Worm (Caenorhabditis elegans) whole organism, mixed stage, embryonic: Measurements from ENCODE around the gene srh-33.

ENCODE experiments used
- M03D4.4 ChIP-seq: sonication (generic microtip); optimal IDR thresholded peaks from 2 replicates; lab custom pipeline; 2017; ENCODE audit warnings: mild to moderate bottlenecking, missing genetic modification characterization, missing compliant biosample characterization
- bed-3 ChIP-seq: fragments of 200-800 bp; sonication (Bioruptor generic); optimal IDR thresholded peaks from 3 replicates; lab custom pipeline; 2018; ENCODE audit warnings: mild to moderate bottlenecking, missing genetic modification characterization, moderate library complexity, missing compliant biosample characterization
- blmp-1 ChIP-seq: fragments of 150-350 bp; optimal IDR thresholded peaks from 2 replicates; lab custom pipeline; 2014; ENCODE audit warnings: missing biosample characterization, missing genetic modification characterization
- ceh-39 ChIP-seq: fragments of 150-350 bp; optimal IDR thresholded peaks from 2 replicates; lab custom pipeline; 2014; ENCODE audit warnings: missing biosample characterization, missing genetic modification characterization
- ceh-43 ChIP-seq: fragments of 200-800 bp; sonication (Bioruptor generic); optimal IDR thresholded peaks from 2 replicates; lab custom pipeline; 2018; ENCODE audit warnings: mild to moderate bottlenecking, missing genetic modification characterization, moderate library complexity, missing compliant biosample characterization
- ceh-83 ChIP-seq: fragments of 200-800 bp; sonication (Bioruptor generic); optimal IDR thresholded peaks from 2 replicates; lab custom pipeline; 2018; ENCODE audit warnings: mild to moderate bottlenecking, missing genetic modification characterization, missing compliant biosample characterization
- ces-1 ChIP-seq: fragments of 150-350 bp; optimal IDR thresholded peaks from 2 replicates; lab custom pipeline; 2014; ENCODE audit warnings: missing biosample characterization, missing genetic modification reagents, missing genetic modification characterization
- cnd-1 ChIP-seq: fragments of 200-800 bp; sonication (Bioruptor generic); optimal IDR thresholded peaks from 2 replicates; lab custom pipeline; 2018; ENCODE audit warnings: mild to moderate bottlenecking, missing genetic modification characterization, missing compliant biosample characterization
- drap-1 ChIP-seq: fragments of 200-800 bp; sonication (Bioruptor generic); optimal IDR thresholded peaks from 3 replicates; lab custom pipeline; 2018; ENCODE audit warnings: mild to moderate bottlenecking, missing genetic modification characterization, missing compliant biosample characterization
- elt-3 ChIP-seq: fragments of 150-350 bp; optimal IDR thresholded peaks from 2 replicates; lab custom pipeline; 2014; ENCODE audit warnings: missing biosample characterization, missing genetic modification characterization
- ham-2 ChIP-seq: fragments of 200-800 bp; sonication (Bioruptor generic); optimal IDR thresholded peaks from 2 replicates; lab custom pipeline; 2018; ENCODE audit warnings: mild to moderate bottlenecking, missing genetic modification characterization, missing compliant biosample characterization
- hlh-1 ChIP-seq: fragments of 150-350 bp; optimal IDR thresholded peaks from 2 replicates; lab custom pipeline; 2014; ENCODE audit warnings: missing biosample characterization, missing genetic modification reagents, missing genetic modification characterization
- lin-13 ChIP-seq: fragments of 150-350 bp; optimal IDR thresholded peaks from 2 replicates; lab custom pipeline; 2014; ENCODE audit warnings: missing biosample characterization, missing genetic modification characterization
- lin-32 ChIP-seq: fragments of 200-800 bp; sonication (Bioruptor generic); optimal IDR thresholded peaks from 2 replicates; lab custom pipeline; 2018; ENCODE audit warnings: mild to moderate bottlenecking, missing genetic modification characterization, missing compliant biosample characterization
- lsy-2 ChIP-seq: fragments of 150-350 bp; optimal IDR thresholded peaks from 2 replicates; lab custom pipeline; 2014; ENCODE audit warnings: missing biosample characterization, missing genetic modification characterization
- mab-5 ChIP-seq: fragments of 150-350 bp; optimal IDR thresholded peaks from 2 replicates; lab custom pipeline; 2014; ENCODE audit warnings: missing biosample characterization, missing genetic modification characterization
- mep-1 ChIP-seq: fragments of 150-350 bp; optimal IDR thresholded peaks from 2 replicates; lab custom pipeline; 2017; ENCODE audit warnings: missing biosample characterization, missing genetic modification reagents, missing genetic modification characterization, inconsistent platforms
- mls-2 ChIP-seq: sonication (generic microtip); optimal IDR thresholded peaks from 2 replicates; lab custom pipeline; 2016; ENCODE audit warnings: mild to moderate bottlenecking, missing genetic modification characterization, moderate library complexity, missing compliant biosample characterization
- nhr-12 ChIP-seq: fragments of 150-350 bp; optimal IDR thresholded peaks from 2 replicates; lab custom pipeline; 2014; ENCODE audit warnings: missing biosample characterization, missing genetic modification characterization
- nhr-237 ChIP-seq: fragments of 150-350 bp; optimal IDR thresholded peaks from 2 replicates; lab custom pipeline; 2014; ENCODE audit warnings: missing biosample characterization, missing genetic modification characterization
- nhr-28 ChIP-seq: fragments of 150-350 bp; optimal IDR thresholded peaks from 2 replicates; lab custom pipeline; 2014; ENCODE audit warnings: missing biosample characterization, missing genetic modification characterization
- nhr-76 ChIP-seq: sonication (generic microtip); optimal IDR thresholded peaks from 2 replicates; lab custom pipeline; 2017; ENCODE audit warnings: missing biosample characterization, missing genetic modification characterization
- pha-4 ChIP-seq: fragments of 150-350 bp; optimal IDR thresholded peaks from 2 replicates; lab custom pipeline; 2018; ENCODE audit warnings: missing biosample characterization, missing genetic modification reagents, missing genetic modification characterization
- snpc-4 ChIP-seq: fragments of 150-350 bp; optimal IDR thresholded peaks from 2 replicates; lab custom pipeline; 2014; ENCODE audit warnings: missing biosample characterization, missing genetic modification characterization
- sptf-1 ChIP-seq: sonication (generic microtip); optimal IDR thresholded peaks from 2 replicates; lab custom pipeline; 2017; ENCODE audit warnings: mild to moderate bottlenecking, missing genetic modification characterization, moderate library complexity, missing compliant biosample characterization
- tbx-8 ChIP-seq: fragments of 200-800 bp; sonication (Bioruptor generic); optimal IDR thresholded peaks from 2 replicates; lab custom pipeline; 2018; ENCODE audit warnings: mild to moderate bottlenecking, missing genetic modification characterization, moderate library complexity, missing compliant biosample characterization
- unc-39 ChIP-seq: fragments of 150-350 bp; optimal IDR thresholded peaks from 2 replicates; lab custom pipeline; 2014; ENCODE audit warnings: missing biosample characterization, missing genetic modification characterization
- unc-62 ChIP-seq: fragments of 150-350 bp; optimal IDR thresholded peaks from 2 replicates; lab custom pipeline; 2014; ENCODE audit warnings: missing biosample characterization, missing genetic modification reagents, missing genetic modification characterization
- zip-8 ChIP-seq: fragments of 150-350 bp; optimal IDR thresholded peaks from 2 replicates; lab custom pipeline; 2014; ENCODE audit warnings: missing biosample characterization, missing genetic modification characterization
- ztf-11 ChIP-seq: fragments of 150-350 bp; optimal IDR thresholded peaks from 2 replicates; lab custom pipeline; 2014; ENCODE audit warnings: missing biosample characterization, missing genetic modification characterization

srh-33 gene

ce11 chrV:446988-447387, 3.9 kb upstream of the srh-33 start:
- TF ChIP-seq nhr-28 (tag; lab: Kevin White, UChicago) (no peak), ceh-43 (GFP tag; lab: Kevin White, UChicago) (no peak), snpc-4 (tag; lab: Kevin White, UChicago) (no peak), unc-62 (GFP tag; lab: Kevin White, UChicago) (no peak), M03D4.4 (no peak), ces-1 (GFP tag; lab: Kevin White, UChicago) (no peak), sptf-1 (tag; lab: Kevin White, UChicago) (no peak), hlh-1 (tag; lab: Kevin White, UChicago) (no peak), lin-32 (GFP tag; lab: Kevin White, UChicago) (no peak), elt-3 (tag; lab: Kevin White, UChicago) (no peak), ceh-83 (GFP tag; lab: Kevin White, UChicago) (no peak), mls-2 (no peak), bed-3 (GFP tag; lab: Kevin White, UChicago) (no peak), zip-8 (no peak), lin-13 (tag; lab: Kevin White, UChicago) (no peak)
- TF ChIP-seq, all 35 proteins: peak for 0

DNA sequence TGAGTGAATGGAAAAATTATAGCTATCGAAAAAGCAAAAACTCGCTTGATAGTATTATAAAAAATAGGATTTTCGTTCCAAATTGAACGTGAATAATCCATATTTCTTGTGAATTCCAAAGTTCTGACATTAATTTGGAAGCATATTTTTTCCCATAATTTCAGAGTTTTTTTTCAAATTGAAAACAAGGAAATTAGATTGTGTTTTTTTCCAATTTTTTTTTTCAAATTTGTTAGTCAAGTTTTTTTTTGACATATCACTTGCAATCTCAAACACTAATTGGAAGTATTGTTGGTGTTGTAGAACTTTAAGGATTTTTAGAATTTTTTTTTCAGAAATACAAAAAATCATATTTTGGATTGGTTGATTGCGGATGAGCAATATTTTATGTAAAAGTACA, 3.5 kb upstream of the srh-33 start, which contains the start of gene srh-34:
TSS of gene srh-34 (minus strand) at position 101 of the 400 bp plus-strand sequence.
- TF ChIP-seq unc-62 (GFP tag; lab: Kevin White, UChicago) = no peak
- TF ChIP-seq, all 35 proteins: peak for 0

- TF ChIP-seq ces-1 (GFP tag; lab: Kevin White, UChicago) = no peak
- no peak for TF ChIP-seq nhr-76 (tag; lab: Kevin White, UChicago)
- TF ChIP-seq blmp-1 = no peak
- TF ChIP-seq ham-2 (GFP tag; lab: Kevin White, UChicago) = no peak
- TF ChIP-seq mls-2 = no peak
- no peak for TF ChIP-seq lsy-2 (tag; lab: Kevin White, UChicago)
- TF ChIP-seq mep-1 (tag; lab: Kevin White, UChicago) = no peak
- TF ChIP-seq drap-1 = no peak
Measured at ce11 chrV:440923-441322, 2.2 kb downstream of the srh-33 start, which contains the start of gene B0554.7. B0554.7 (minus strand) TSS chrV:441023.

- no peak for TF ChIP-seq blmp-1
- no peak for TF ChIP-seq bed-3 (GFP tag; lab: Kevin White, UChicago)
- TF ChIP-seq lin-32 (GFP tag; lab: Kevin White, UChicago) = no peak
- TF ChIP-seq nhr-237 (tag; lab: Kevin White, UChicago) = no peak
- TF ChIP-seq ceh-39 (tag; lab: Kevin White, UChicago) = no peak
- TF ChIP-seq snpc-4 (tag; lab: Kevin White, UChicago) = no peak
- TF ChIP-seq ztf-11 (tag; lab: Kevin White, UChicago) = no peak
- TF ChIP-seq cnd-1 = no peak
- TF ChIP-seq unc-39 (tag; lab: Kevin White, UChicago) = no peak
- no peak for TF ChIP-seq mep-1 (tag; lab: Kevin White, UChicago)
- TF ChIP-seq lsy-2 (tag; lab: Kevin White, UChicago) = no peak
- TF ChIP-seq ces-1 (GFP tag; lab: Kevin White, UChicago) = no peak
- TF ChIP-seq tbx-8 = no peak
- no peak for TF ChIP-seq unc-62 (GFP tag; lab: Kevin White, UChicago)
- TF ChIP-seq drap-1 = no peak
- TF ChIP-seq ceh-43 (GFP tag; lab: Kevin White, UChicago) = no peak
- TF ChIP-seq nhr-12 (tag; lab: Kevin White, UChicago) = no peak
- no peak for TF ChIP-seq mab-5 (tag; lab: Kevin White, UChicago)
- TF ChIP-seq ham-2 (GFP tag; lab: Kevin White, UChicago) = no peak
- TF ChIP-seq, all 35 proteins: peak for 0
Measured at ce11 chrV:439183-439749, 3.8 kb downstream of the srh-33 start.

- TF ChIP-seq lin-13 (tag; lab: Kevin White, UChicago) (no peak), nhr-12 (tag; lab: Kevin White, UChicago) (no peak), pha-4 (no peak), mab-5 (tag; lab: Kevin White, UChicago) (no peak), zip-8 (no peak), unc-39 (tag; lab: Kevin White, UChicago) (no peak), sptf-1 (tag; lab: Kevin White, UChicago) (no peak), drap-1 (no peak), ces-1 (GFP tag; lab: Kevin White, UChicago) (no peak), unc-62 (GFP tag; lab: Kevin White, UChicago) (no peak), mep-1 (tag; lab: Kevin White, UChicago) (no peak)
Measured at ce11 chrV:438094-438493, 5.0 kb downstream of the srh-33 start, which contains the start of gene B0554.1. B0554.1 (plus strand) TSS chrV:438394.
